Fruit fly (Drosophila melanogaster) whole organism, prepupa: Measurements from ENCODE around the gene CHES-1-like.
A peak's percentile ranks its signal among the peaks of the same experiment; 100 is the strongest.

ENCODE experiments used
- Blimp-1 ChIP-seq: fragments of 200-800 bp; sonication (Bioruptor generic); optimal IDR thresholded peaks from 3 replicates; lab custom pipeline; 2017; ENCODE audit warnings: missing biosample characterization, missing genetic modification characterization, mild to moderate bottlenecking, moderate library complexity, missing genetic modification reagents
- CG10669 ChIP-seq: fragments of 200-800 bp; sonication (Bioruptor generic); optimal IDR thresholded peaks from 3 replicates; lab custom pipeline; 2018; ENCODE audit warnings: missing biosample characterization, mild to moderate bottlenecking, missing genetic modification characterization, moderate library complexity
- CG11762 ChIP-seq: fragments of 200-800 bp; sonication (Bioruptor generic); optimal IDR thresholded peaks from 3 replicates; lab custom pipeline; 2016; ENCODE audit warnings: missing biosample characterization, missing genetic modification characterization; ENCODE audit not compliant: insufficient read depth
- CG11902 ChIP-seq: fragments of 200-800 bp; sonication (Bioruptor generic); optimal IDR thresholded peaks from 3 replicates; lab custom pipeline; 2016; ENCODE audit warnings: missing biosample characterization, missing genetic modification characterization
- CG1621 ChIP-seq: fragments of 200-800 bp; sonication (Bioruptor generic); optimal IDR thresholded peaks from 3 replicates; lab custom pipeline; 2018; ENCODE audit warnings: missing biosample characterization, mild to moderate bottlenecking, missing genetic modification characterization
- CG16779 ChIP-seq: fragments of 200-800 bp; sonication (Bioruptor generic); optimal IDR thresholded peaks from 3 replicates; lab custom pipeline; 2017; ENCODE audit warnings: missing biosample characterization, mild to moderate bottlenecking, missing genetic modification characterization
- CG3032 ChIP-seq: fragments of 200-800 bp; optimal IDR thresholded peaks from 2 replicates; lab custom pipeline; 2019; ENCODE audit warnings: missing biosample characterization, mild to moderate bottlenecking, missing genetic modification characterization, moderate library complexity
- CG31627 ChIP-seq: fragments of 200-800 bp; sonication (Bioruptor generic); optimal IDR thresholded peaks from 3 replicates; lab custom pipeline; 2016; ENCODE audit warnings: missing biosample characterization, missing genetic modification characterization
- CG32006 ChIP-seq: fragments of 200-800 bp; sonication (Bioruptor generic); optimal IDR thresholded peaks from 3 replicates; lab custom pipeline; 2017; ENCODE audit warnings: missing biosample characterization, mild to moderate bottlenecking, missing genetic modification characterization
- CG3919 ChIP-seq: fragments of 200-800 bp; sonication (Bioruptor generic); optimal IDR thresholded peaks from 3 replicates; lab custom pipeline; 2016; ENCODE audit warnings: missing biosample characterization, missing genetic modification characterization
- CG4318 ChIP-seq: fragments of 200-800 bp; sonication (Bioruptor generic); optimal IDR thresholded peaks from 3 replicates; lab custom pipeline; 2017; ENCODE audit warnings: missing biosample characterization, mild to moderate bottlenecking, missing genetic modification characterization
- CG6163 ChIP-seq: fragments of 200-800 bp; sonication (Bioruptor generic); IDR thresholded peaks from 3 replicates; pipeline ENCODE4 v1.3.6; 2022; ENCODE audit warnings: missing biosample characterization, missing genetic modification characterization
- CG6276 ChIP-seq: fragments of 200-800 bp; sonication (Bioruptor generic); optimal IDR thresholded peaks from 2 replicates; lab custom pipeline; 2017; ENCODE audit warnings: missing biosample characterization, mild to moderate bottlenecking, missing genetic modification characterization
- CG6792 ChIP-seq: fragments of 200-800 bp; sonication (Bioruptor generic); optimal IDR thresholded peaks from 3 replicates; lab custom pipeline; 2016; ENCODE audit warnings: missing biosample characterization, missing genetic modification characterization
- CG6808 ChIP-seq: fragments of 200-800 bp; sonication (Bioruptor generic); optimal IDR thresholded peaks from 3 replicates; lab custom pipeline; 2017; ENCODE audit warnings: missing biosample characterization, missing genetic modification characterization, mild to moderate bottlenecking, moderate library complexity, missing genetic modification reagents
- CG6854 ChIP-seq: fragments of 200-800 bp; sonication (Bioruptor generic); optimal IDR thresholded peaks from 2 replicates; lab custom pipeline; 2017; ENCODE audit warnings: missing biosample characterization, mild to moderate bottlenecking, missing genetic modification characterization
- CG8319 ChIP-seq: fragments of 200-800 bp; sonication (Bioruptor generic); optimal IDR thresholded peaks from 3 replicates; lab custom pipeline; 2016; ENCODE audit warnings: missing biosample characterization, missing genetic modification characterization
- CG8632 ChIP-seq: fragments of 200-800 bp; sonication (Bioruptor generic); optimal IDR thresholded peaks from 3 replicates; lab custom pipeline; 2016; ENCODE audit warnings: missing biosample characterization, missing genetic modification characterization
- Eip78C ChIP-seq: fragments of 200-800 bp; sonication (Bioruptor generic); peaks from one replicate; lab custom pipeline; 2016; ENCODE audit warnings: missing biosample characterization, missing genetic modification characterization
- Eip93F ChIP-seq: fragments of 200-800 bp; sonication (Bioruptor generic); optimal IDR thresholded peaks from 2 replicates; lab custom pipeline; 2016; ENCODE audit warnings: missing biosample characterization, mild to moderate bottlenecking, missing genetic modification characterization
- Ets96B ChIP-seq: fragments of 200-800 bp; optimal IDR thresholded peaks from 2 replicates; lab custom pipeline; 2019; ENCODE audit warnings: missing biosample characterization, mild to moderate bottlenecking, missing genetic modification characterization, moderate library complexity
- Gug ChIP-seq: fragments of 200-800 bp; sonication (Bioruptor generic); IDR thresholded peaks from 2 replicates; pipeline ENCODE4 v1.3.6; 2022; ENCODE audit warnings: missing biosample characterization, missing genetic modification characterization
- Hr39 ChIP-seq: fragments of 200-800 bp; sonication (Bioruptor generic); optimal IDR thresholded peaks from 2 replicates; lab custom pipeline; 2016; ENCODE audit warnings: missing biosample characterization, missing genetic modification characterization
- Lpt ChIP-seq: fragments of 200-800 bp; sonication (Bioruptor generic); optimal IDR thresholded peaks from 3 replicates; lab custom pipeline; 2016; ENCODE audit warnings: missing biosample characterization, missing genetic modification characterization
- Met ChIP-seq: fragments of 200-800 bp; sonication (Bioruptor generic); optimal IDR thresholded peaks from 3 replicates; lab custom pipeline; 2016; ENCODE audit warnings: missing biosample characterization, missing genetic modification characterization
- Sox102F ChIP-seq: fragments of 200-800 bp; sonication (Bioruptor generic); optimal IDR thresholded peaks from 2 replicates; lab custom pipeline; 2016; ENCODE audit warnings: missing biosample characterization, mild to moderate bottlenecking, missing genetic modification characterization
- Sox14 ChIP-seq: fragments of 200-800 bp; sonication (Bioruptor generic); optimal IDR thresholded peaks from 3 replicates; lab custom pipeline; 2016; ENCODE audit warnings: missing biosample characterization, missing genetic modification characterization
- achi ChIP-seq: fragments of 200-800 bp; sonication (Bioruptor generic); optimal IDR thresholded peaks from 3 replicates; lab custom pipeline; 2016; ENCODE audit warnings: missing biosample characterization, missing genetic modification characterization
- acj6 ChIP-seq: fragments of 200-800 bp; sonication (Bioruptor generic); optimal IDR thresholded peaks from 3 replicates; lab custom pipeline; 2016; ENCODE audit warnings: missing biosample characterization, missing genetic modification characterization
- eg ChIP-seq: fragments of 200-800 bp; sonication (Bioruptor generic); IDR thresholded peaks from 3 replicates; pipeline ENCODE4 v1.3.6; 2022; ENCODE audit warnings: missing biosample characterization, missing genetic modification characterization
- fd85E ChIP-seq: fragments of 200-800 bp; sonication (Bioruptor generic); optimal IDR thresholded peaks from 3 replicates; lab custom pipeline; 2016; ENCODE audit warnings: missing biosample characterization, missing genetic modification characterization
- fkh ChIP-seq: fragments of 200-800 bp; sonication (Bioruptor generic); optimal IDR thresholded peaks from 3 replicates; lab custom pipeline; 2017; ENCODE audit warnings: missing biosample characterization, mild to moderate bottlenecking, missing genetic modification characterization, moderate library complexity
- lz ChIP-seq: fragments of 200-800 bp; sonication (Bioruptor generic); optimal IDR thresholded peaks from 3 replicates; lab custom pipeline; 2016; ENCODE audit warnings: missing biosample characterization, missing genetic modification characterization
- net ChIP-seq: fragments of 200-800 bp; sonication (Bioruptor generic); optimal IDR thresholded peaks from 3 replicates; lab custom pipeline; 2016; ENCODE audit warnings: missing biosample characterization, missing genetic modification characterization
- pdm3 ChIP-seq: fragments of 200-800 bp; sonication (Bioruptor generic); optimal IDR thresholded peaks from 3 replicates; lab custom pipeline; 2016; ENCODE audit warnings: missing biosample characterization, missing genetic modification characterization
- spab ChIP-seq: fragments of 200-800 bp; sonication (Bioruptor generic); optimal IDR thresholded peaks from 2 replicates; lab custom pipeline; 2017; ENCODE audit warnings: missing biosample characterization, mild to moderate bottlenecking, missing genetic modification characterization, missing genetic modification reagents
- vri ChIP-seq: fragments of 200-800 bp; sonication (Bioruptor generic); optimal IDR thresholded peaks from 3 replicates; lab custom pipeline; 2016; ENCODE audit warnings: missing biosample characterization, mild to moderate bottlenecking, missing genetic modification characterization

The CHES-1-like gene

DNA sequence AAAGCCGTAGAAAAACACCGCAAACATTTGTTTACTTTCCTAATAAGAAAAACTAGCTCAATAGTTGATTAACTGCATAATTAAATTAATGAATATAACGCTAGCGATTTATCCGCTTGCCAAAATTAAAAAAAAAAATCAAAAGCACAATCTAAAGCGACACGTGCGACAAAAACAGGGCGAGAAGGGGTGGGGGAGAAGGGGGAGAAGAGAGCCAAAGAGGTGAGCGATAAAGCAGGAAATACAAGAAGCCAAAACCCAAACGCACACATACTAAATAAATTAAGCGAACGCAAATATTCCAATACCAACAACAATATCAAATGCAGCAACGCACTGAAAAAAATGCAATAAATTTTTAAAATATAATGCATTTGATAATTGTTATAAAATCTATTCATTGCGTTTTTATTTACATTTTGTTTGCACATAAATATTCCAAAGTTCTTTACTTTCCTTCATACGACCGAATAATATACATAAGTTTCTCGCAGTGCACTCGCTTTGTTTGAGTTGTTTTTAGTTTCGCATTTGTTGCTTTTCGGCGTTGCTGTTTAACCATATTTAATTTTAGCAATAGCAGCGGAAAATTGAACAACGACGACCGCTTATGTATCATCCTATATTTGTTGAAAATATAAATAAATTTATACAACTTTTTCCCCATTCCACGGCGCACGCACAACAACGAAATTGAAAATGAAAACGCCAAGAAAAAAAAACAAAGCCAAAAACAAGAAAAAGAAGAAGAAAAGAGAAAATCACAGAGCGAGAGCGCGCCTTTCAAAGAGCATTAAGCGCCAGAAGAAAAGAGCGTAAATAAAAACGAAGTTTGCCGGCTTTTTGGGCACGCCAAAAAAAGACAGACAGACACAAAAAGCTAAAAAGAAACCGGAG, 10.9 kb downstream of the CHES-1-like start (continued):
- TF ChIP-seq Sox14 (GFP tag; lab: Kevin White, UChicago) (peak; percentile 96), Ets96B (tag; lab: Kevin White, UChicago) (peak; percentile 88), CG3032 (tag; lab: Kevin White, UChicago) (peak; percentile 90), Eip78C (GFP tag; lab: Kevin White, UChicago) (peak; percentile 98), CG10669 (GFP tag; lab: Kevin White, UChicago) (peak; percentile 89), Met (GFP tag; lab: Kevin White, UChicago) (peak; percentile 98), CG31627 (peak; percentile 96), CG8319 (GFP tag; lab: Kevin White, UChicago) (peak; percentile 87), Blimp-1 (GFP tag; lab: Kevin White, UChicago) (peak; percentile 92), lz (GFP tag; lab: Kevin White, UChicago) (peak; percentile 97), CG6808 (GFP tag; lab: Kevin White, UChicago) (peak; percentile 86), vri (peak; percentile 89), CG6276 (GFP tag; lab: Kevin White, UChicago) (peak; percentile 93), Gug (GFP tag; lab: Robert Waterston, UW) (peak; percentile 95), spab (peak; percentile 84), CG11902 (GFP tag; lab: Kevin White, UChicago) (peak; percentile 87), CG16779 (tag; lab: Kevin White, UChicago) (peak; percentile 84), fd85E (GFP tag; lab: Kevin White, UChicago) (peak; percentile 15), CG3919 (GFP tag; lab: Kevin White, UChicago) (peak; percentile 92), net (GFP tag; lab: Kevin White, UChicago) (peak; percentile 92), CG6854 (peak; percentile 91), CG6792 (peak; percentile 94), CG11762 (GFP tag; lab: Kevin White, UChicago) (peak; percentile 92), fkh (GFP tag; lab: Kevin White, UChicago) (peak; percentile 78), acj6 (GFP tag; lab: Kevin White, UChicago) (peak; percentile 93), CG4318 (peak; percentile 92), CG32006 (peak; percentile 97), achi (GFP tag; lab: Kevin White, UChicago) (peak; percentile 93), pdm3 (GFP tag; lab: Kevin White, UChicago) (peak; percentile 95), Lpt (GFP tag; lab: Kevin White, UChicago) (peak; percentile 90), CG8632 (GFP tag; lab: Kevin White, UChicago) (peak; percentile 95), Hr39 (GFP tag; lab: Kevin White, UChicago) (peak; percentile 96), Eip93F (GFP tag; lab: Kevin White, UChicago) (peak; percentile 90), CG6163 (GFP tag; lab: Robert Waterston, UW) (peak; percentile 96), eg (GFP tag; lab: Robert Waterston, UW) (peak; percentile 98), Sox102F (GFP tag; lab: Kevin White, UChicago) (peak; percentile 96), CG1621 (tag; lab: Kevin White, UChicago) (peak; percentile 84)
